Worm (Caenorhabditis elegans) whole organism, mixed stage, embryonic: Measurements from ENCODE around the gene D1014.2.

Source experiments
- M03D4.4 ChIP-seq: sonication (generic microtip); optimal IDR thresholded peaks from 2 replicates; lab custom pipeline; 2017; ENCODE audit warnings: mild to moderate bottlenecking, missing genetic modification characterization, missing compliant biosample characterization
- bed-3 ChIP-seq: fragments of 200-800 bp; sonication (Bioruptor generic); optimal IDR thresholded peaks from 3 replicates; lab custom pipeline; 2018; ENCODE audit warnings: mild to moderate bottlenecking, missing genetic modification characterization, moderate library complexity, missing compliant biosample characterization
- blmp-1 ChIP-seq: fragments of 150-350 bp; optimal IDR thresholded peaks from 2 replicates; lab custom pipeline; 2014; ENCODE audit warnings: missing biosample characterization, missing genetic modification characterization
- ceh-39 ChIP-seq: fragments of 150-350 bp; optimal IDR thresholded peaks from 2 replicates; lab custom pipeline; 2014; ENCODE audit warnings: missing biosample characterization, missing genetic modification characterization
- ceh-43 ChIP-seq: fragments of 200-800 bp; sonication (Bioruptor generic); optimal IDR thresholded peaks from 2 replicates; lab custom pipeline; 2018; ENCODE audit warnings: mild to moderate bottlenecking, missing genetic modification characterization, moderate library complexity, missing compliant biosample characterization
- ceh-83 ChIP-seq: fragments of 200-800 bp; sonication (Bioruptor generic); optimal IDR thresholded peaks from 2 replicates; lab custom pipeline; 2018; ENCODE audit warnings: mild to moderate bottlenecking, missing genetic modification characterization, missing compliant biosample characterization
- ces-1 ChIP-seq: fragments of 150-350 bp; optimal IDR thresholded peaks from 2 replicates; lab custom pipeline; 2014; ENCODE audit warnings: missing biosample characterization, missing genetic modification reagents, missing genetic modification characterization
- cnd-1 ChIP-seq: fragments of 200-800 bp; sonication (Bioruptor generic); optimal IDR thresholded peaks from 2 replicates; lab custom pipeline; 2018; ENCODE audit warnings: mild to moderate bottlenecking, missing genetic modification characterization, missing compliant biosample characterization
- drap-1 ChIP-seq: fragments of 200-800 bp; sonication (Bioruptor generic); optimal IDR thresholded peaks from 3 replicates; lab custom pipeline; 2018; ENCODE audit warnings: mild to moderate bottlenecking, missing genetic modification characterization, missing compliant biosample characterization
- elt-3 ChIP-seq: fragments of 150-350 bp; optimal IDR thresholded peaks from 2 replicates; lab custom pipeline; 2014; ENCODE audit warnings: missing biosample characterization, missing genetic modification characterization
- flh-1 ChIP-seq: fragments of 200-800 bp; sonication (Bioruptor generic); optimal IDR thresholded peaks from 2 replicates; lab custom pipeline; 2018; ENCODE audit warnings: mild to moderate bottlenecking, missing genetic modification characterization, moderate library complexity, missing compliant biosample characterization
- ham-2 ChIP-seq: fragments of 200-800 bp; sonication (Bioruptor generic); optimal IDR thresholded peaks from 2 replicates; lab custom pipeline; 2018; ENCODE audit warnings: mild to moderate bottlenecking, missing genetic modification characterization, missing compliant biosample characterization
- hlh-1 ChIP-seq: fragments of 150-350 bp; optimal IDR thresholded peaks from 2 replicates; lab custom pipeline; 2014; ENCODE audit warnings: missing biosample characterization, missing genetic modification reagents, missing genetic modification characterization
- lin-13 ChIP-seq: fragments of 150-350 bp; optimal IDR thresholded peaks from 2 replicates; lab custom pipeline; 2014; ENCODE audit warnings: missing biosample characterization, missing genetic modification characterization
- lin-32 ChIP-seq: fragments of 200-800 bp; sonication (Bioruptor generic); optimal IDR thresholded peaks from 2 replicates; lab custom pipeline; 2018; ENCODE audit warnings: mild to moderate bottlenecking, missing genetic modification characterization, missing compliant biosample characterization
- lsy-2 ChIP-seq: fragments of 150-350 bp; optimal IDR thresholded peaks from 2 replicates; lab custom pipeline; 2014; ENCODE audit warnings: missing biosample characterization, missing genetic modification characterization
- mab-5 ChIP-seq: fragments of 150-350 bp; optimal IDR thresholded peaks from 2 replicates; lab custom pipeline; 2014; ENCODE audit warnings: missing biosample characterization, missing genetic modification characterization
- mep-1 ChIP-seq: fragments of 150-350 bp; optimal IDR thresholded peaks from 2 replicates; lab custom pipeline; 2017; ENCODE audit warnings: missing biosample characterization, missing genetic modification reagents, missing genetic modification characterization, inconsistent platforms
- mls-2 ChIP-seq: sonication (generic microtip); optimal IDR thresholded peaks from 2 replicates; lab custom pipeline; 2016; ENCODE audit warnings: mild to moderate bottlenecking, missing genetic modification characterization, moderate library complexity, missing compliant biosample characterization
- nhr-12 ChIP-seq: fragments of 150-350 bp; optimal IDR thresholded peaks from 2 replicates; lab custom pipeline; 2014; ENCODE audit warnings: missing biosample characterization, missing genetic modification characterization
- nhr-2 ChIP-seq: fragments of 150-350 bp; optimal IDR thresholded peaks from 2 replicates; lab custom pipeline; 2014; ENCODE audit warnings: missing biosample characterization, missing genetic modification characterization
- nhr-237 ChIP-seq: fragments of 150-350 bp; optimal IDR thresholded peaks from 2 replicates; lab custom pipeline; 2014; ENCODE audit warnings: missing biosample characterization, missing genetic modification characterization
- nhr-28 ChIP-seq: fragments of 150-350 bp; optimal IDR thresholded peaks from 2 replicates; lab custom pipeline; 2014; ENCODE audit warnings: missing biosample characterization, missing genetic modification characterization
- pha-4 ChIP-seq: fragments of 150-350 bp; optimal IDR thresholded peaks from 2 replicates; lab custom pipeline; 2018; ENCODE audit warnings: missing biosample characterization, missing genetic modification reagents, missing genetic modification characterization
- sem-2 ChIP-seq: fragments of 200-800 bp; sonication (Bioruptor generic); optimal IDR thresholded peaks from 2 replicates; lab custom pipeline; 2018; ENCODE audit warnings: mild to moderate bottlenecking, missing genetic modification characterization, missing compliant biosample characterization
- snpc-4 ChIP-seq: fragments of 150-350 bp; optimal IDR thresholded peaks from 2 replicates; lab custom pipeline; 2014; ENCODE audit warnings: missing biosample characterization, missing genetic modification characterization
- sptf-1 ChIP-seq: sonication (generic microtip); optimal IDR thresholded peaks from 2 replicates; lab custom pipeline; 2017; ENCODE audit warnings: mild to moderate bottlenecking, missing genetic modification characterization, moderate library complexity, missing compliant biosample characterization
- tbx-8 ChIP-seq: fragments of 200-800 bp; sonication (Bioruptor generic); optimal IDR thresholded peaks from 2 replicates; lab custom pipeline; 2018; ENCODE audit warnings: mild to moderate bottlenecking, missing genetic modification characterization, moderate library complexity, missing compliant biosample characterization
- unc-120 ChIP-seq: sonication (generic microtip); optimal IDR thresholded peaks from 2 replicates; lab custom pipeline; 2017; ENCODE audit warnings: missing genetic modification characterization, missing compliant biosample characterization; ENCODE audit not compliant: poor library complexity, severe bottlenecking
- unc-39 ChIP-seq: fragments of 150-350 bp; optimal IDR thresholded peaks from 2 replicates; lab custom pipeline; 2014; ENCODE audit warnings: missing biosample characterization, missing genetic modification characterization
- unc-62 ChIP-seq: fragments of 150-350 bp; optimal IDR thresholded peaks from 2 replicates; lab custom pipeline; 2014; ENCODE audit warnings: missing biosample characterization, missing genetic modification reagents, missing genetic modification characterization
- zip-8 ChIP-seq: fragments of 150-350 bp; optimal IDR thresholded peaks from 2 replicates; lab custom pipeline; 2014; ENCODE audit warnings: missing biosample characterization, missing genetic modification characterization
- ztf-11 ChIP-seq: fragments of 150-350 bp; optimal IDR thresholded peaks from 2 replicates; lab custom pipeline; 2014; ENCODE audit warnings: missing biosample characterization, missing genetic modification characterization

Gene D1014.2

ce11 chrV:8143605-8144004 is at the start of gene D1014.2:
TSS of gene D1014.2 (plus strand) at chrV:8143905.
- TF ChIP-seq ces-1 (GFP tag; lab: Kevin White, UChicago) = no peak
- TF ChIP-seq mls-2 (tag; lab: Kevin White, UChicago) = no peak
- TF ChIP-seq ceh-83 (GFP tag; lab: Kevin White, UChicago) = no peak
- TF ChIP-seq ceh-43 (GFP tag; lab: Kevin White, UChicago) = no peak
- no peak for TF ChIP-seq sem-2 (GFP tag; lab: Kevin White, UChicago)
- no peak for TF ChIP-seq sptf-1 (tag; lab: Kevin White, UChicago)
- no peak for TF ChIP-seq mep-1
- TF ChIP-seq ztf-11 (tag; lab: Kevin White, UChicago) = no peak
- no peak for TF ChIP-seq pha-4 (tag; lab: Kevin White, UChicago)
- no peak for TF ChIP-seq tbx-8
- TF ChIP-seq lin-32 (GFP tag; lab: Kevin White, UChicago) = no peak
- no peak for TF ChIP-seq lin-13 (tag; lab: Kevin White, UChicago)
- no peak for TF ChIP-seq lsy-2 (tag; lab: Kevin White, UChicago)
- no peak for TF ChIP-seq M03D4.4
- no peak for TF ChIP-seq cnd-1
- TF ChIP-seq unc-120 (tag; lab: Kevin White, UChicago) = no peak
- no peak for TF ChIP-seq nhr-2 (tag; lab: Kevin White, UChicago)
- no peak for TF ChIP-seq mab-5 (tag; lab: Kevin White, UChicago)

ce11 chrV:8095378-8095777 is 48.3 kb upstream of the D1014.2 start, which contains the start of gene str-146:
TSS of gene str-146 (minus strand) at chrV:8095478.
- TF ChIP-seq ceh-83 (GFP tag; lab: Kevin White, UChicago) (no peak), lin-32 (GFP tag; lab: Kevin White, UChicago) (no peak), nhr-28 (no peak), ceh-39 (tag; lab: Kevin White, UChicago) (no peak), zip-8 (tag; lab: Kevin White, UChicago) (no peak), unc-120 (tag; lab: Kevin White, UChicago) (no peak), lsy-2 (tag; lab: Kevin White, UChicago) (no peak), cnd-1 (no peak), bed-3 (GFP tag; lab: Kevin White, UChicago) (no peak), nhr-237 (tag; lab: Kevin White, UChicago) (no peak), nhr-12 (tag; lab: Kevin White, UChicago) (no peak), pha-4 (tag; lab: Kevin White, UChicago) (no peak), mab-5 (tag; lab: Kevin White, UChicago) (no peak), snpc-4 (tag; lab: Kevin White, UChicago) (no peak), ham-2 (no peak)

ce11 chrV:8098239-8098638 is 45.5 kb upstream of the D1014.2 start, which contains the start of gene str-145:
TSS of gene str-145 (minus strand) at chrV:8098339.
- TF ChIP-seq ces-1 (GFP tag; lab: Kevin White, UChicago) (no peak), pha-4 (tag; lab: Kevin White, UChicago) (no peak), sptf-1 (tag; lab: Kevin White, UChicago) (no peak), zip-8 (tag; lab: Kevin White, UChicago) (no peak), sem-2 (GFP tag; lab: Kevin White, UChicago) (no peak), blmp-1 (tag; lab: Kevin White, UChicago) (no peak), flh-1 (no peak), unc-39 (tag; lab: Kevin White, UChicago) (no peak), M03D4.4 (no peak), nhr-2 (tag; lab: Kevin White, UChicago) (no peak), ceh-39 (tag; lab: Kevin White, UChicago) (no peak), lsy-2 (tag; lab: Kevin White, UChicago) (no peak), nhr-28 (no peak), snpc-4 (tag; lab: Kevin White, UChicago) (no peak)

- TF ChIP-seq blmp-1 (tag; lab: Kevin White, UChicago) (no peak), nhr-28 (no peak), ham-2 (no peak), elt-3 (tag; lab: Kevin White, UChicago) (no peak), drap-1 (no peak), lsy-2 (tag; lab: Kevin White, UChicago) (no peak), nhr-12 (tag; lab: Kevin White, UChicago) (no peak), flh-1 (no peak), ztf-11 (tag; lab: Kevin White, UChicago) (no peak), ceh-39 (tag; lab: Kevin White, UChicago) (no peak), hlh-1 (tag; lab: Kevin White, UChicago) (no peak), sem-2 (GFP tag; lab: Kevin White, UChicago) (no peak), bed-3 (GFP tag; lab: Kevin White, UChicago) (no peak), unc-62 (GFP tag; lab: Kevin White, UChicago) (no peak)
- TF ChIP-seq, all 35 proteins: peak for 0
Observed at ce11 chrV:8099306-8099705, 44.4 kb upstream of the D1014.2 start, which contains the start of gene sdz-23. TSS of gene sdz-23 (plus strand) at chrV:8099606.
